Worm (Caenorhabditis elegans) whole organism, young adult: ENCODE measurements around the gene C45G9.15.

ENCODE experiments used
- B0261.1 ChIP-seq: sonication (generic microtip); optimal IDR thresholded peaks from 2 replicates; lab custom pipeline; 2016; ENCODE audit warnings: mild to moderate bottlenecking, missing genetic modification characterization, moderate library complexity, missing compliant biosample characterization
- C06A6.2 ChIP-seq: fragments of 200-800 bp; sonication (Bioruptor generic); conservative IDR thresholded peaks from 2 replicates; pipeline ENCODE4 v1.3.6; 2022; ENCODE audit warnings: missing genetic modification characterization, missing compliant biosample characterization
- F22D6.2 ChIP-seq: sonication (generic microtip); optimal IDR thresholded peaks from 2 replicates; lab custom pipeline; 2016; ENCODE audit warnings: mild to moderate bottlenecking, missing genetic modification characterization, missing compliant biosample characterization
- F49E8.2 ChIP-seq: sonication (generic microtip); optimal IDR thresholded peaks from 3 replicates; lab custom pipeline; 2017; ENCODE audit warnings: missing genetic modification characterization, mild to moderate bottlenecking, missing compliant biosample characterization, antibody characterized with exemption, moderate library complexity; ENCODE audit not compliant: insufficient read depth
- F52B5.7 ChIP-seq: sonication (generic microtip); optimal IDR thresholded peaks from 2 replicates; lab custom pipeline; 2016; ENCODE audit warnings: mild to moderate bottlenecking, missing genetic modification characterization, missing compliant biosample characterization
- F57C9.4 ChIP-seq: sonication (generic microtip); optimal IDR thresholded peaks from 2 replicates; lab custom pipeline; 2017; ENCODE audit warnings: mild to moderate bottlenecking, missing genetic modification characterization, missing compliant biosample characterization
- K12H6.12 ChIP-seq: fragments of 200-800 bp; sonication (Bioruptor generic); optimal IDR thresholded peaks from 2 replicates; lab custom pipeline; 2018; ENCODE audit warnings: mild to moderate bottlenecking, missing genetic modification characterization, missing compliant biosample characterization
- ama-1 ChIP-seq, 3 experiments: fragments of 150-350 bp in 1 of 3; sonication (generic microtip) in 2 of 3; optimal IDR thresholded peaks; 2 replicates each; lab custom pipeline; 2014 to 2018; ENCODE audit warnings: missing biosample characterization in 2 of 3, missing genetic modification characterization in 2 of 3, missing genetic modification reagents in 2 of 3
- aptf-2 ChIP-seq: fragments of 200-800 bp; sonication (Bioruptor generic); conservative IDR thresholded peaks from 2 replicates; pipeline ENCODE4 v1.3.6; 2022; ENCODE audit warnings: missing genetic modification reagents, missing genetic modification characterization, missing compliant biosample characterization
- atf-7 ChIP-seq: sonication (generic microtip); optimal IDR thresholded peaks from 2 replicates; lab custom pipeline; 2017; ENCODE audit warnings: mild to moderate bottlenecking, missing genetic modification characterization, missing compliant biosample characterization
- ccch-3 ChIP-seq: fragments of 200-800 bp; sonication (Bioruptor generic); optimal IDR thresholded peaks from 2 replicates; lab custom pipeline; 2018; ENCODE audit warnings: mild to moderate bottlenecking, missing genetic modification characterization, missing compliant biosample characterization
- dox-1 ChIP-seq: fragments of 200-800 bp; sonication (Bioruptor generic); IDR thresholded peaks from 2 replicates; pipeline ENCODE4 v1.3.6; 2022; ENCODE audit warnings: missing genetic modification reagents, missing genetic modification characterization, missing compliant biosample characterization
- efl-1 ChIP-seq: fragments of 150-350 bp; optimal IDR thresholded peaks from 2 replicates; lab custom pipeline; 2014; ENCODE audit warnings: missing biosample characterization, missing genetic modification reagents, missing genetic modification characterization
- egrh-3 ChIP-seq: fragments of 200-800 bp; sonication (Bioruptor generic); IDR thresholded peaks from 2 replicates; pipeline ENCODE4 v1.3.6; 2022; ENCODE audit warnings: missing genetic modification reagents, missing genetic modification characterization, missing compliant biosample characterization
- ekl-4 ChIP-seq: fragments of 200-800 bp; sonication (Bioruptor generic); IDR thresholded peaks from 2 replicates; pipeline ENCODE4 v1.3.6; 2022; ENCODE audit warnings: missing genetic modification reagents, missing genetic modification characterization, missing compliant biosample characterization
- ets-4 ChIP-seq: fragments of 200-800 bp; sonication (Bioruptor generic); optimal IDR thresholded peaks from 2 replicates; lab custom pipeline; 2018; ENCODE audit warnings: mild to moderate bottlenecking, missing genetic modification characterization, missing compliant biosample characterization
- him-1 ChIP-seq: sonication (generic microtip); optimal IDR thresholded peaks from 2 replicates; lab custom pipeline; 2016; ENCODE audit warnings: missing genotype, missing genetic modification reagents, missing genetic modification characterization, missing compliant biosample characterization
- hlh-26 ChIP-seq: fragments of 200-800 bp; sonication (Bioruptor generic); conservative IDR thresholded peaks from 2 replicates; pipeline ENCODE4 v1.3.6; 2022; ENCODE audit warnings: missing genetic modification reagents, missing genetic modification characterization, missing compliant biosample characterization
- hrde-1 ChIP-seq: sonication (generic microtip); optimal IDR thresholded peaks from 2 replicates; lab custom pipeline; 2016; ENCODE audit warnings: missing genetic modification characterization, mild to moderate bottlenecking, missing compliant biosample characterization, moderate library complexity, missing genotype, missing genetic modification reagents, borderline replicate concordance
- hsf-1 ChIP-seq: fragments of 200-800 bp; sonication (Bioruptor generic); IDR thresholded peaks from 2 replicates; pipeline ENCODE4 v1.3.6; 2022; ENCODE audit warnings: missing genetic modification reagents, missing genetic modification characterization, missing compliant biosample characterization
- lag-1 ChIP-seq: fragments of 200-800 bp; sonication (Bioruptor generic); IDR thresholded peaks from 2 replicates; pipeline ENCODE4 v1.3.6; 2022; ENCODE audit warnings: missing genetic modification reagents, missing genetic modification characterization, missing compliant biosample characterization
- let-607 ChIP-seq, 2 experiments: fragments of 200-800 bp in 1 of 2; sonication (Bioruptor generic) in 1 of 2; sonication (generic microtip) in 1 of 2; optimal IDR thresholded peaks; 2 replicates each; lab custom pipeline; 2016 to 2018; ENCODE audit warnings: mild to moderate bottlenecking in 2 of 2, missing compliant biosample characterization in 2 of 2, missing genetic modification characterization in 2 of 2, moderate library complexity in 2 of 2, missing genotype in 1 of 2
- madf-10 ChIP-seq: sonication (generic microtip); optimal IDR thresholded peaks from 2 replicates; lab custom pipeline; 2016; ENCODE audit warnings: mild to moderate bottlenecking, missing genetic modification characterization, missing compliant biosample characterization
- madf-6 ChIP-seq: fragments of 200-800 bp; sonication (Bioruptor generic); IDR thresholded peaks from 2 replicates; pipeline ENCODE4 v1.3.6; 2022; ENCODE audit warnings: missing genetic modification reagents, missing genetic modification characterization, missing compliant biosample characterization
- madf-8 ChIP-seq: fragments of 200-800 bp; sonication (Bioruptor generic); conservative IDR thresholded peaks from 2 replicates; pipeline ENCODE4 v1.3.6; 2022; ENCODE audit warnings: missing genetic modification reagents, missing genetic modification characterization, missing compliant biosample characterization
- mcd-1 ChIP-seq: fragments of 200-800 bp; sonication (Bioruptor generic); IDR thresholded peaks from 2 replicates; pipeline ENCODE4 v1.3.6; 2022; ENCODE audit warnings: missing genetic modification reagents, missing genetic modification characterization, missing compliant biosample characterization
- mel-28 ChIP-seq: sonication (generic microtip); optimal IDR thresholded peaks from 2 replicates; lab custom pipeline; 2016; ENCODE audit warnings: borderline replicate concordance, mild to moderate bottlenecking, missing genetic modification characterization, missing compliant biosample characterization
- mes-4 ChIP-seq: sonication (generic microtip); optimal IDR thresholded peaks from 2 replicates; lab custom pipeline; 2016; ENCODE audit warnings: missing genotype, missing genetic modification characterization, missing compliant biosample characterization
- mxl-1 ChIP-seq: sonication (generic microtip); optimal IDR thresholded peaks from 2 replicates; lab custom pipeline; 2016; ENCODE audit warnings: missing genetic modification characterization, missing compliant biosample characterization
- nfya-2 ChIP-seq: fragments of 200-800 bp; sonication (Bioruptor generic); IDR thresholded peaks from 2 replicates; pipeline ENCODE4 v1.3.6; 2022; ENCODE audit warnings: missing genetic modification reagents, missing genetic modification characterization, missing compliant biosample characterization
- nfyb-1 ChIP-seq: fragments of 200-800 bp; sonication (Bioruptor generic); IDR thresholded peaks from 2 replicates; pipeline ENCODE4 v1.3.6; 2022; ENCODE audit warnings: missing genetic modification reagents, missing genetic modification characterization, missing compliant biosample characterization
- nhr-120 ChIP-seq: fragments of 200-800 bp; sonication (Bioruptor generic); IDR thresholded peaks from 2 replicates; pipeline ENCODE4 v1.3.6; 2022; ENCODE audit warnings: missing genetic modification characterization, missing compliant biosample characterization
- nhr-27 ChIP-seq: fragments of 200-800 bp; sonication (Bioruptor generic); optimal IDR thresholded peaks from 2 replicates; lab custom pipeline; 2018; ENCODE audit warnings: mild to moderate bottlenecking, missing genetic modification characterization, moderate library complexity, missing compliant biosample characterization
- nhr-80 ChIP-seq: sonication (generic microtip); optimal IDR thresholded peaks from 2 replicates; lab custom pipeline; 2016; ENCODE audit warnings: missing genetic modification characterization, missing compliant biosample characterization
- pha-4 ChIP-seq: fragments of 150-350 bp; sonication (generic microtip); optimal IDR thresholded peaks from 2 replicates; lab custom pipeline; 2014; ENCODE audit warnings: missing biosample characterization, missing genetic modification reagents, missing genetic modification characterization
- rcor-1 ChIP-seq: fragments of 200-800 bp; sonication (Bioruptor generic); IDR thresholded peaks from 2 replicates; pipeline ENCODE4 v1.3.6; 2022; ENCODE audit warnings: missing genetic modification reagents, missing genetic modification characterization, missing compliant biosample characterization
- rec-8 ChIP-seq, 2 experiments: sonication (generic microtip); optimal IDR thresholded peaks; 2 replicates each; lab custom pipeline; 2016; ENCODE audit warnings: mild to moderate bottlenecking in 2 of 2, missing genetic modification characterization in 2 of 2, missing genetic modification reagents in 2 of 2, missing genotype in 2 of 2, missing biosample characterization in 1 of 2, missing compliant biosample characterization in 1 of 2, moderate library complexity in 1 of 2
- rpc-1 ChIP-seq, 2 experiments: fragments of 150-350 bp in 1 of 2; sonication (generic microtip) in 1 of 2; optimal IDR thresholded peaks; 2 replicates each; lab custom pipeline; 2014 to 2018; ENCODE audit warnings: missing biosample characterization in 1 of 2, missing genetic modification characterization in 1 of 2, missing genetic modification reagents in 1 of 2, missing genotype in 1 of 2
- sdz-38 ChIP-seq: sonication (generic microtip); optimal IDR thresholded peaks from 2 replicates; lab custom pipeline; 2016; ENCODE audit warnings: missing genotype, missing genetic modification characterization, missing compliant biosample characterization
- sea-2 ChIP-seq: fragments of 200-800 bp; sonication (Bioruptor generic); IDR thresholded peaks from 2 replicates; pipeline ENCODE4 v1.3.6; 2022; ENCODE audit warnings: missing genetic modification characterization, missing compliant biosample characterization
- snpc-3.4 ChIP-seq: sonication (generic microtip); optimal IDR thresholded peaks from 2 replicates; lab custom pipeline; 2017; ENCODE audit warnings: missing genetic modification characterization, mild to moderate bottlenecking, missing compliant biosample characterization, antibody characterized with exemption, moderate library complexity, missing genotype, missing genetic modification reagents
- snpc-4 ChIP-seq, 5 experiments: fragments of 150-350 bp in 1 of 5; sonication (generic microtip) in 4 of 5; optimal IDR thresholded peaks; 2 replicates each; lab custom pipeline; 2014 to 2018; ENCODE audit warnings: missing genetic modification characterization in 5 of 5, missing biosample characterization in 3 of 5, antibody characterized with exemption in 2 of 5, mild to moderate bottlenecking in 2 of 5, missing compliant biosample characterization in 2 of 5, missing genotype in 2 of 5, moderate library complexity in 2 of 5, missing genetic modification reagents in 1 of 5
- somi-1 ChIP-seq: fragments of 200-800 bp; sonication (Bioruptor generic); optimal IDR thresholded peaks from 2 replicates; lab custom pipeline; 2018; ENCODE audit warnings: mild to moderate bottlenecking, missing genetic modification characterization, missing compliant biosample characterization
- unc-130 ChIP-seq: sonication (generic microtip); optimal IDR thresholded peaks from 2 replicates; lab custom pipeline; 2016; ENCODE audit warnings: missing genetic modification reagents, missing genetic modification characterization, missing compliant biosample characterization
- xnd-1 ChIP-seq: sonication (generic microtip); optimal IDR thresholded peaks from 2 replicates; lab custom pipeline; 2016; ENCODE audit warnings: missing genotype, missing genetic modification reagents, missing genetic modification characterization, missing compliant biosample characterization
- zim-3 ChIP-seq: sonication (generic microtip); optimal IDR thresholded peaks from 2 replicates; lab custom pipeline; 2017; ENCODE audit warnings: mild to moderate bottlenecking, missing genetic modification characterization, moderate library complexity, missing compliant biosample characterization

C45G9.15 gene

DNA sequence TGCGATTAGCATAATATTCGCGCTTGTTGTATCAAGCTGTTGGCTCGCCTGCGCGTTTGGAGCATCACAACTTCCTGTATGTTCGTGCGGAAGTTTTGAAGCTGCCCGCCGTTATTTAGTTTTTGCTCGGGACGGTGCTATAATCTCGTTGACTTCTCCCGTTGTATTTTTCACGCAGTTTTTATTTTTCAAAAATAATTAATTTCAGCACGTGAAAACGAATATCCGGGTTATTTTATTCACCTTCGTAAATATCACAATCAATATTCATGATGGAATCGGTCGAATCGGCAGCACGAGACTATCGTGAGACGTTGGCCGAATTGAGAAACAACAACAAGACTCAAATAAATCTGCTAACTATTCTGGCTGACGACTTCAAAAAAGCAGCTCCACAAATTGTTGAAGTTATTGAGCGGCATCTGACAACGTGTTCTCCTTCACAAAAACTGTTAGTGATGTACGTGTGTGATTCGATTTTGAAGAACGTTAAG lies 26.7 kb downstream of the C45G9.15 start (continued):
- no peak for TF ChIP-seq snpc-3.4 (tag; lab: Kevin White, UChicago)
- peak; percentile 43 for TF ChIP-seq madf-10
- peak; percentile 57 for TF ChIP-seq rcor-1 (GFP tag; lab: Robert Waterston, UW)
- TF ChIP-seq ccch-3 (GFP tag; lab: Kevin White, UChicago) = no peak
- TF ChIP-seq atf-7 (tag; lab: Kevin White, UChicago) = peak; percentile 27
- TF ChIP-seq him-1 = no peak
- no peak for TF ChIP-seq hlh-26 (GFP tag; lab: Robert Waterston, UW)
- TF ChIP-seq K12H6.12 (tag; lab: Kevin White, UChicago) = no peak
- no peak for TF ChIP-seq xnd-1
- 0 out of 2 replicates have a peak, but pooled peaks have one; percentile 65 for TF ChIP-seq nfyb-1 (GFP tag; lab: Robert Waterston, UW)
- no peak for TF ChIP-seq egrh-3 (GFP tag; lab: Robert Waterston, UW)
- TF ChIP-seq let-607 (tag; optimal IDR thresholded peaks at IDR 0.05; lab: Kevin White, UChicago) = peak in 1 of 2 experiments; percentile 21
- no peak for TF ChIP-seq efl-1
- TF ChIP-seq nfya-2 (GFP tag; lab: Robert Waterston, UW) = no peak
- peak; percentile 90 for TF ChIP-seq ama-1 (optimal IDR thresholded peaks at IDR 0.05; lab: Kevin White, UChicago)
- peak in 1 of 2 experiments; percentile 39 for TF ChIP-seq ama-1 (GFP tag; optimal IDR thresholded peaks at IDR 0.05; lab: Kevin White, UChicago)
- peak; percentile 66 for TF ChIP-seq dox-1 (GFP tag; lab: Robert Waterston, UW)
- TF ChIP-seq sdz-38 (tag; lab: Kevin White, UChicago) = no peak
- no peak for TF ChIP-seq rpc-1 (optimal IDR thresholded peaks at IDR 0.05; lab: Kevin White, UChicago)
- TF ChIP-seq rpc-1 (tag; optimal IDR thresholded peaks at IDR 0.05; lab: Kevin White, UChicago) = no peak
- TF ChIP-seq F22D6.2 (tag; lab: Kevin White, UChicago) = no peak
- no peak for TF ChIP-seq madf-8 (GFP tag; lab: Robert Waterston, UW)
- TF ChIP-seq ets-4 (GFP tag; lab: Kevin White, UChicago) = no peak
- no peak for TF ChIP-seq mxl-1 (tag; lab: Kevin White, UChicago)
- 0 out of 2 replicates have a peak, but pooled peaks have one; percentile 4 for TF ChIP-seq nhr-120 (GFP tag; lab: Robert Waterston, UW)
- TF ChIP-seq hrde-1 (tag; lab: Kevin White, UChicago) = peak; percentile 58
- no peak; the same call in 1 of the 2 replicates for TF ChIP-seq madf-6 (GFP tag; lab: Robert Waterston, UW)
- TF ChIP-seq nhr-27 = no peak
- TF ChIP-seq zim-3 = peak; percentile 35
- peak; percentile 2 for TF ChIP-seq pha-4
- no peak for TF ChIP-seq mes-4 (tag; lab: Kevin White, UChicago)
- TF ChIP-seq mcd-1 (GFP tag; lab: Robert Waterston, UW) = peak; percentile 50; the same call in 1 of the 2 replicates
- TF ChIP-seq C06A6.2 (GFP tag; lab: Robert Waterston, UW) = no peak
- no peak for TF ChIP-seq F49E8.2
- no peak for TF ChIP-seq rec-8 (tag; optimal IDR thresholded peaks at IDR 0.05; lab: Kevin White, UChicago)
- no peak for TF ChIP-seq snpc-4 (GFP tag; optimal IDR thresholded peaks at IDR 0.05; lab: Kevin White, UChicago)
- TF ChIP-seq snpc-4 (tag; optimal IDR thresholded peaks at IDR 0.05; lab: Kevin White, UChicago) = peak in 2 of 4 experiments; percentile 26 to 43
- TF ChIP-seq aptf-2 (GFP tag; lab: Robert Waterston, UW) = no peak
- peak; percentile 37 for TF ChIP-seq mel-28
- TF ChIP-seq ekl-4 (GFP tag; lab: Robert Waterston, UW) = peak; percentile 51; the same call in 1 of the 2 replicates
- no peak for TF ChIP-seq lag-1 (GFP tag; lab: Robert Waterston, UW)
- peak; percentile 9 for TF ChIP-seq nhr-80 (tag; lab: Kevin White, UChicago)
- no peak for TF ChIP-seq F57C9.4 (tag; lab: Kevin White, UChicago)
- TF ChIP-seq somi-1 (GFP tag; lab: Kevin White, UChicago) = no peak
- peak; percentile 64 for TF ChIP-seq F52B5.7
- no peak for TF ChIP-seq unc-130 (GFP tag; lab: Kevin White, UChicago)
- peak; percentile 19 for TF ChIP-seq B0261.1 (tag; lab: Kevin White, UChicago)
- TF ChIP-seq sea-2 (GFP tag; lab: Robert Waterston, UW) = no peak
- no peak; the same call in 1 of the 2 replicates for TF ChIP-seq hsf-1 (GFP tag; lab: Robert Waterston, UW)
